Worm (Caenorhabditis elegans) whole organism, midembryonic: ENCODE measurements around the gene nlg-1.

Source experiments
- T22C8.4 ChIP-seq: fragments of 200-800 bp; sonication (Bioruptor generic); IDR thresholded peaks from 2 replicates; pipeline ENCODE4 v1.3.6; 2022; ENCODE audit warnings: missing genetic modification characterization, missing compliant biosample characterization
- cog-1 ChIP-seq: sonication (generic microtip); optimal IDR thresholded peaks from 2 replicates; lab custom pipeline; 2016; ENCODE audit warnings: missing genetic modification characterization, missing compliant biosample characterization
- flt-1 ChIP-seq: fragments of 200-800 bp; sonication (Bioruptor generic); IDR thresholded peaks from 2 replicates; pipeline ENCODE4 v1.3.6; 2022; ENCODE audit warnings: missing genetic modification characterization, missing compliant biosample characterization
- klf-2 ChIP-seq: fragments of 200-800 bp; sonication (Bioruptor generic); conservative IDR thresholded peaks from 2 replicates; pipeline ENCODE4 v1.3.6; 2022; ENCODE audit warnings: missing genetic modification reagents, missing genetic modification characterization, missing compliant biosample characterization
- med-1 ChIP-seq: sonication (generic microtip); optimal IDR thresholded peaks from 2 replicates; lab custom pipeline; 2017; ENCODE audit warnings: missing genetic modification characterization, mild to moderate bottlenecking, missing compliant biosample characterization, antibody characterized with exemption, missing genetic modification reagents; ENCODE audit not compliant: insufficient read depth
- ref-1 ChIP-seq: fragments of 200-800 bp; sonication (Bioruptor generic); conservative IDR thresholded peaks from 2 replicates; pipeline ENCODE4 v1.3.6; 2022; ENCODE audit warnings: missing genetic modification reagents, missing genetic modification characterization, missing compliant biosample characterization
- tab-1 ChIP-seq: fragments of 200-800 bp; sonication (Bioruptor generic); IDR thresholded peaks from 2 replicates; pipeline ENCODE4 v1.3.6; 2022; ENCODE audit warnings: missing genetic modification characterization, missing compliant biosample characterization
- ztf-23 ChIP-seq: fragments of 200-800 bp; sonication (Bioruptor generic); IDR thresholded peaks from 2 replicates; pipeline ENCODE4 v1.3.6; 2022; ENCODE audit warnings: missing genetic modification reagents, missing genetic modification characterization, missing compliant biosample characterization
- ztf-29 ChIP-seq: fragments of 200-800 bp; sonication (Bioruptor generic); IDR thresholded peaks from 2 replicates; pipeline ENCODE4 v1.3.6; 2022; ENCODE audit warnings: missing genetic modification reagents, missing genetic modification characterization, missing compliant biosample characterization

The nlg-1 gene

ce11 chrX:13663641-13664633 lies 33.0 kb upstream of the nlg-1 start, which contains the start of gene C04A11.5:
C04A11.5 (plus strand) TSS chrX:13664583.
- TF ChIP-seq ztf-29 (no peak), ref-1 (GFP tag; lab: Robert Waterston, UW) (no peak), tab-1 (GFP tag; lab: Robert Waterston, UW) (no peak), med-1 (GFP tag; lab: Kevin White, UChicago) (no peak), cog-1 (tag; lab: Kevin White, UChicago) (no peak), T22C8.4 (no peak), klf-2 (GFP tag; lab: Robert Waterston, UW) (no peak), ztf-23 (GFP tag; lab: Robert Waterston, UW) (no peak), flt-1 (no peak)

- TF ChIP-seq flt-1 = no peak
- TF ChIP-seq ztf-23 (GFP tag; lab: Robert Waterston, UW) = no peak
- TF ChIP-seq ref-1 (GFP tag; lab: Robert Waterston, UW) = no peak
- no peak for TF ChIP-seq tab-1 (GFP tag; lab: Robert Waterston, UW)
- no peak for TF ChIP-seq cog-1 (tag; lab: Kevin White, UChicago)
- no peak for TF ChIP-seq med-1 (GFP tag; lab: Kevin White, UChicago)
- no peak for TF ChIP-seq klf-2 (GFP tag; lab: Robert Waterston, UW)
- no peak for TF ChIP-seq ztf-29
- no peak for TF ChIP-seq T22C8.4
Observed at ce11 chrX:13660206-13660605, 29.2 kb upstream of the nlg-1 start, which contains the start of gene C04A11.1. C04A11.1 (plus strand) TSS chrX:13660506.

- TF ChIP-seq ztf-29 = no peak
- no peak for TF ChIP-seq med-1 (GFP tag; lab: Kevin White, UChicago)
- no peak for TF ChIP-seq cog-1 (tag; lab: Kevin White, UChicago)
- TF ChIP-seq T22C8.4 = no peak
- TF ChIP-seq ztf-23 (GFP tag; lab: Robert Waterston, UW) = no peak
- TF ChIP-seq klf-2 (GFP tag; lab: Robert Waterston, UW) = no peak
- TF ChIP-seq flt-1 = no peak
- TF ChIP-seq ref-1 (GFP tag; lab: Robert Waterston, UW) = no peak
- no peak for TF ChIP-seq tab-1 (GFP tag; lab: Robert Waterston, UW)
Observed at ce11 chrX:13655769-13656168, 24.8 kb upstream of the nlg-1 start.

ce11 chrX:13654276-13654675 lies 23.3 kb upstream of the nlg-1 start:
- TF ChIP-seq med-1 (GFP tag; lab: Kevin White, UChicago) = no peak
- TF ChIP-seq ref-1 (GFP tag; lab: Robert Waterston, UW) = no peak
- TF ChIP-seq klf-2 (GFP tag; lab: Robert Waterston, UW) = no peak
- TF ChIP-seq tab-1 (GFP tag; lab: Robert Waterston, UW) = no peak
- TF ChIP-seq cog-1 (tag; lab: Kevin White, UChicago) = no peak
- TF ChIP-seq ztf-29 = no peak
- TF ChIP-seq T22C8.4 = no peak
- TF ChIP-seq flt-1 = no peak
- TF ChIP-seq ztf-23 (GFP tag; lab: Robert Waterston, UW) = no peak

- peak; percentile 66; the same call in 1 of the 2 replicates for TF ChIP-seq ztf-23 (GFP tag; lab: Robert Waterston, UW)
- TF ChIP-seq ztf-29 = 0 out of 2 replicates have a peak, but pooled peaks have one; percentile 34
- TF ChIP-seq tab-1 (GFP tag; lab: Robert Waterston, UW) = peak; percentile 78
- peak; percentile 88 for TF ChIP-seq flt-1
- TF ChIP-seq cog-1 (tag; lab: Kevin White, UChicago) = no peak
- no peak for TF ChIP-seq T22C8.4
- TF ChIP-seq ref-1 (GFP tag; lab: Robert Waterston, UW) = peak; percentile 60; the same call in 1 of the 2 replicates
- peak; percentile 42; the same call in 1 of the 2 replicates for TF ChIP-seq klf-2 (GFP tag; lab: Robert Waterston, UW)
Observed at ce11 chrX:13653573-13653972, 22.6 kb upstream of the nlg-1 start.

- TF ChIP-seq tab-1 (GFP tag; lab: Robert Waterston, UW) (no peak), ztf-23 (GFP tag; lab: Robert Waterston, UW) (no peak), T22C8.4 (no peak), flt-1 (no peak), ztf-29 (no peak), ref-1 (GFP tag; lab: Robert Waterston, UW) (no peak), med-1 (GFP tag; lab: Kevin White, UChicago) (no peak)
Observed at ce11 chrX:13650799-13651198, 19.8 kb upstream of the nlg-1 start, which contains the start of gene C40C9.4. C40C9.4 (plus strand) TSS chrX:13651099.

ce11 chrX:13647305-13647704 lies 16.3 kb upstream of the nlg-1 start, which contains the start of gene C40C9.3:
C40C9.3 (plus strand) TSS chrX:13647605.
- TF ChIP-seq tab-1 (GFP tag; lab: Robert Waterston, UW) = no peak
- no peak for TF ChIP-seq ztf-23 (GFP tag; lab: Robert Waterston, UW)
- TF ChIP-seq flt-1 = no peak
- TF ChIP-seq ref-1 (GFP tag; lab: Robert Waterston, UW) = no peak
- TF ChIP-seq med-1 (GFP tag; lab: Kevin White, UChicago) = no peak
- no peak for TF ChIP-seq cog-1 (tag; lab: Kevin White, UChicago)
- no peak for TF ChIP-seq klf-2 (GFP tag; lab: Robert Waterston, UW)
- no peak for TF ChIP-seq T22C8.4
- no peak for TF ChIP-seq ztf-29

- TF ChIP-seq med-1 (GFP tag; lab: Kevin White, UChicago) (no peak), tab-1 (GFP tag; lab: Robert Waterston, UW) (no peak), cog-1 (tag; lab: Kevin White, UChicago) (no peak), ztf-29 (no peak), klf-2 (GFP tag; lab: Robert Waterston, UW) (no peak), ztf-23 (GFP tag; lab: Robert Waterston, UW) (no peak), ref-1 (GFP tag; lab: Robert Waterston, UW) (no peak), flt-1 (no peak), T22C8.4 (no peak)
Observed at ce11 chrX:13646798-13647197, 15.8 kb upstream of the nlg-1 start, which contains the start of gene acr-9. acr-9 (minus strand) TSS chrX:13646898.
